Worm (Caenorhabditis elegans) whole organism, mixed stage, embryonic: ENCODE measurements around the gene npp-20.

Experiments
- M03D4.4 ChIP-seq: sonication (generic microtip); optimal IDR thresholded peaks from 2 replicates; lab custom pipeline; 2017; ENCODE audit warnings: mild to moderate bottlenecking, missing genetic modification characterization, missing compliant biosample characterization
- bed-3 ChIP-seq: fragments of 200-800 bp; sonication (Bioruptor generic); optimal IDR thresholded peaks from 3 replicates; lab custom pipeline; 2018; ENCODE audit warnings: mild to moderate bottlenecking, missing genetic modification characterization, moderate library complexity, missing compliant biosample characterization
- blmp-1 ChIP-seq: fragments of 150-350 bp; optimal IDR thresholded peaks from 2 replicates; lab custom pipeline; 2014; ENCODE audit warnings: missing biosample characterization, missing genetic modification characterization
- ceh-43 ChIP-seq: fragments of 200-800 bp; sonication (Bioruptor generic); optimal IDR thresholded peaks from 2 replicates; lab custom pipeline; 2018; ENCODE audit warnings: mild to moderate bottlenecking, missing genetic modification characterization, moderate library complexity, missing compliant biosample characterization
- ceh-83 ChIP-seq: fragments of 200-800 bp; sonication (Bioruptor generic); optimal IDR thresholded peaks from 2 replicates; lab custom pipeline; 2018; ENCODE audit warnings: mild to moderate bottlenecking, missing genetic modification characterization, missing compliant biosample characterization
- ces-1 ChIP-seq: fragments of 150-350 bp; optimal IDR thresholded peaks from 2 replicates; lab custom pipeline; 2014; ENCODE audit warnings: missing biosample characterization, missing genetic modification reagents, missing genetic modification characterization
- cnd-1 ChIP-seq: fragments of 200-800 bp; sonication (Bioruptor generic); optimal IDR thresholded peaks from 2 replicates; lab custom pipeline; 2018; ENCODE audit warnings: mild to moderate bottlenecking, missing genetic modification characterization, missing compliant biosample characterization
- elt-3 ChIP-seq: fragments of 150-350 bp; optimal IDR thresholded peaks from 2 replicates; lab custom pipeline; 2014; ENCODE audit warnings: missing biosample characterization, missing genetic modification characterization
- flh-1 ChIP-seq: fragments of 200-800 bp; sonication (Bioruptor generic); optimal IDR thresholded peaks from 2 replicates; lab custom pipeline; 2018; ENCODE audit warnings: mild to moderate bottlenecking, missing genetic modification characterization, moderate library complexity, missing compliant biosample characterization
- ham-2 ChIP-seq: fragments of 200-800 bp; sonication (Bioruptor generic); optimal IDR thresholded peaks from 2 replicates; lab custom pipeline; 2018; ENCODE audit warnings: mild to moderate bottlenecking, missing genetic modification characterization, missing compliant biosample characterization
- hlh-1 ChIP-seq: fragments of 150-350 bp; optimal IDR thresholded peaks from 2 replicates; lab custom pipeline; 2014; ENCODE audit warnings: missing biosample characterization, missing genetic modification reagents, missing genetic modification characterization
- lin-13 ChIP-seq: fragments of 150-350 bp; optimal IDR thresholded peaks from 2 replicates; lab custom pipeline; 2014; ENCODE audit warnings: missing biosample characterization, missing genetic modification characterization
- lin-32 ChIP-seq: fragments of 200-800 bp; sonication (Bioruptor generic); optimal IDR thresholded peaks from 2 replicates; lab custom pipeline; 2018; ENCODE audit warnings: mild to moderate bottlenecking, missing genetic modification characterization, missing compliant biosample characterization
- lsy-2 ChIP-seq: fragments of 150-350 bp; optimal IDR thresholded peaks from 2 replicates; lab custom pipeline; 2014; ENCODE audit warnings: missing biosample characterization, missing genetic modification characterization
- mep-1 ChIP-seq: fragments of 150-350 bp; optimal IDR thresholded peaks from 2 replicates; lab custom pipeline; 2017; ENCODE audit warnings: missing biosample characterization, missing genetic modification reagents, missing genetic modification characterization, inconsistent platforms
- mls-2 ChIP-seq: sonication (generic microtip); optimal IDR thresholded peaks from 2 replicates; lab custom pipeline; 2016; ENCODE audit warnings: mild to moderate bottlenecking, missing genetic modification characterization, moderate library complexity, missing compliant biosample characterization
- nhr-2 ChIP-seq: fragments of 150-350 bp; optimal IDR thresholded peaks from 2 replicates; lab custom pipeline; 2014; ENCODE audit warnings: missing biosample characterization, missing genetic modification characterization
- nhr-237 ChIP-seq: fragments of 150-350 bp; optimal IDR thresholded peaks from 2 replicates; lab custom pipeline; 2014; ENCODE audit warnings: missing biosample characterization, missing genetic modification characterization
- nhr-76 ChIP-seq: sonication (generic microtip); optimal IDR thresholded peaks from 2 replicates; lab custom pipeline; 2017; ENCODE audit warnings: missing biosample characterization, missing genetic modification characterization
- snpc-4 ChIP-seq: fragments of 150-350 bp; optimal IDR thresholded peaks from 2 replicates; lab custom pipeline; 2014; ENCODE audit warnings: missing biosample characterization, missing genetic modification characterization
- unc-39 ChIP-seq: fragments of 150-350 bp; optimal IDR thresholded peaks from 2 replicates; lab custom pipeline; 2014; ENCODE audit warnings: missing biosample characterization, missing genetic modification characterization
- zip-8 ChIP-seq: fragments of 150-350 bp; optimal IDR thresholded peaks from 2 replicates; lab custom pipeline; 2014; ENCODE audit warnings: missing biosample characterization, missing genetic modification characterization

npp-20 gene

DNA sequence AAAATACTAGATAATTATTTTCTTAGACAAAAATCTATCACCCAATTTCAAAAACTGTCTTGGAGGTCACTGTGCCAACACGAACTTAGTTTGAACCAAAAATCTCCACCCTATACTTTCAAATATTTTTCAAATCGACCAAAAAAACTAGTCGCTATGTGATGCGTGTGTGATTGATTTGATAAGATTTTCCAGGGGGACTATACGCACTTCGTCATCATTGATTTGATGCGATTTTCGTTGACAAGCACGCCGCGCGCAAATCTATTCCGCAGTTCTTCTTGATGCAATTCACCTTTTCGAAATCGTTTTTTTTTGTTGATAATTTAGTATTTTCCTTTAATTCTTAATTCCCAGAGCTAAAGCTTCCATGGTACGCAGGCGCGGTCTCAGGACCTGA is 42.4 kb downstream of the npp-20 start:
- TF ChIP-seq lsy-2 (no peak), nhr-2 (tag; lab: Kevin White, UChicago) (no peak), mls-2 (tag; lab: Kevin White, UChicago) (no peak), zip-8 (no peak), bed-3 (GFP tag; lab: Kevin White, UChicago) (no peak), M03D4.4 (tag; lab: Kevin White, UChicago) (no peak), blmp-1 (tag; lab: Kevin White, UChicago) (no peak), ceh-83 (no peak), mep-1 (tag; lab: Kevin White, UChicago) (no peak), ces-1 (GFP tag; lab: Kevin White, UChicago) (no peak), nhr-237 (tag; lab: Kevin White, UChicago) (no peak)

ce11 chrIV:1452480-1452879 is 43.3 kb downstream of the npp-20 start:
- TF ChIP-seq mep-1 (tag; lab: Kevin White, UChicago) (no peak), cnd-1 (tag; lab: Kevin White, UChicago) (no peak), bed-3 (GFP tag; lab: Kevin White, UChicago) (no peak), lin-13 (tag; lab: Kevin White, UChicago) (no peak), blmp-1 (tag; lab: Kevin White, UChicago) (no peak), nhr-237 (tag; lab: Kevin White, UChicago) (no peak), lin-32 (no peak), ceh-43 (GFP tag; lab: Kevin White, UChicago) (no peak)
- TF ChIP-seq, all 35 proteins: peak for 0

DNA sequence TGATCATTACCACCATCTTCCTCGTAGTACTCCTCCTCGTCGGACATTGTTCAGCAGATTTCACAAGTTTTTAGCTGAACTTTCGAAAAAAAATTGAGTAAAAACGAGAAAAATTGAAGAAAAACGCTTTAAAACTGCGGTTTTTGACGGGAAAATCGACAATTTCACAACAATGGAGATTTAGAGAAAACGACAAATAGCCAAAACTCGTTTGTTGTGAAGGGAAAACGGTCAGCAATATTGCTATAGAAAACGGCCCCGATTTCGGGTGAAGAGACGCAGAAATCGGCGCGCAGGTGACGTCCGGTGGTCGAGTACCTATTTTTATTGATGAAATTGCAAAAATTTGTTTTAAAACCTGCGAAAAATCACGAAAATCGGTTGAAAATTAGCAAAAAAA is 49.9 kb downstream of the npp-20 start, which contains the start of gene clp-7:
Gene clp-7, minus strand, starts transcription at position 47 of the 400 bp plus-strand sequence.
- no peak for TF ChIP-seq flh-1 (GFP tag; lab: Kevin White, UChicago)
- TF ChIP-seq lin-13 (tag; lab: Kevin White, UChicago) = no peak
- no peak for TF ChIP-seq unc-39 (tag; lab: Kevin White, UChicago)
- no peak for TF ChIP-seq snpc-4
- TF ChIP-seq elt-3 (tag; lab: Kevin White, UChicago) = no peak
- TF ChIP-seq lsy-2 = no peak
- peak; percentile 22 for TF ChIP-seq hlh-1 (tag; lab: Kevin White, UChicago)
- TF ChIP-seq, all 35 proteins: peak for 1

- TF ChIP-seq nhr-76 (tag; lab: Kevin White, UChicago) = no peak
Measured at ce11 chrIV:1443997-1444678, 51.7 kb downstream of the npp-20 start.

ce11 chrIV:1443514-1443913 is 52.3 kb downstream of the npp-20 start:
- TF ChIP-seq ham-2 (GFP tag; lab: Kevin White, UChicago) = no peak
- TF ChIP-seq cnd-1 (tag; lab: Kevin White, UChicago) = no peak
